Worm (Caenorhabditis elegans): ENCODE data around the gene yif-1.

The yif-1 gene

DNA sequence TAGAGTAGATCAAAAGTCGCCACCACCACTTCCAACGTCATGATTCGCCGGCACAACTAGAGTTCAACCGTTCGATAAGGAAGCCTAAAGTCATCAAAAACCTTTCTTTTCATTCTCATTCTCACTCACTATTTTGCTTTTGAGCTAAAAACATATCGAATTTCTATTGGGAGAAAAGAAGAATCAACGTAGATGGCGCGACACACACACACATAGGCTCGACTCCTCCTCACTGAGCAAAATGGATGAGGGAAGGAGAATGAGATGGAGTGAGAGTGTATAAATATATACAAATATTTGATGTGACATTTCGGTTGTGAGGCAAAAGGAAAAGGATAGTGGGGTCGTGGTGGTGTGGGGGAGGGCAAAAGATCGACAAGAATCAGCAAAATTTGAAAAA, 10.0 kb downstream of the yif-1 start:
- TF ChIP-seq jun-1 (tag; optimal IDR thresholded peaks at IDR 0.05) (no peak), mep-1 (tag; optimal IDR thresholded peaks at IDR 0.05) (peak; percentile 9), lin-14 (GFP tag; optimal IDR thresholded peaks at IDR 0.05) (peak; percentile 9), nhr-85 (tag) (peak; percentile 16)

DNA sequence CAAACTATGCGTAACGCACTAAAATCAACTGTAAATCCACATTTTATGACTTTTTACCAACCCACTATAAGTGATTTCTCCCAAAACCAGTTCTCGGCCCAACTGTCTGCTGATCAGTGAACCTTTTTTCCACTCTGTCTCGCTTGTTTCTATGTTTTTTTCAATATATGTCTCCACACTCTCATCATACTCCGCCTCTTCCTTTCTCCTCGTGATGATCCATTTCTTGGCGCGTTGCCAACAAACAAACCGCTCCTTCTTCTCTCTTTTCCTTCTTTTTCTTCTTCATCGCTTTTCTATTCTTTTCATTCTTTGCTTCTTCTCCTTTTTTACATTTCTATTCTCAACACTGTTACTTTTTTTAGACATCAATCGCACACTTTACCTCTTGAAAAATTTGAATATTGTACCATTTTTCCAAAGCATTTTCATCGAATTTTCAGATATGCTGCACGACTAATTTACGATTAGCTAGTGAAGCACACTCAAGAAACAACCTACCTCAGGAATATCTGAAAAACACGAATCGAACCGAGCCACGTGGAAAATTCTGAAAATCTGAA, 11.4 kb downstream of the yif-1 start, which contains the start of gene T06E8.8:
Gene T06E8.8 (plus strand): TSS at position 513 of the 563 bp plus-strand sequence.
- TF ChIP-seq unc-130 (tag; optimal IDR thresholded peaks at IDR 0.05) (peak; percentile 41), nhr-20 (tag; optimal IDR thresholded peaks at IDR 0.05) (peak; percentile 91), mep-1 (tag; optimal IDR thresholded peaks at IDR 0.05) (peak; percentile 62), tlp-1 (tag; optimal IDR thresholded peaks at IDR 0.05) (no peak), snu-23 (GFP tag; optimal IDR thresholded peaks at IDR 0.05) (peak; percentile 87), blmp-1 (tag; optimal IDR thresholded peaks at IDR 0.05) (peak; percentile 97), rnt-1 (tag; optimal IDR thresholded peaks at IDR 0.05) (peak; percentile 60), nhr-19 (GFP tag; conservative IDR thresholded peaks at IDR 0.05) (peak; percentile 81), grh-1 (GFP tag; IDR thresholded peaks at IDR 0.05) (peak; percentile 93), nhr-85 (tag) (peak; percentile 99), nhr-71 (tag; optimal IDR thresholded peaks at IDR 0.05) (peak; percentile 88), ama-1 (optimal IDR thresholded peaks at IDR 0.05) (peak; percentile 58), ets-5 (GFP tag; IDR thresholded peaks at IDR 0.05) (no peak), lin-14 (GFP tag; optimal IDR thresholded peaks at IDR 0.05) (peak; percentile 89), tbx-2 (tag; optimal IDR thresholded peaks at IDR 0.05) (peak; percentile 82), nhr-47 (tag; optimal IDR thresholded peaks at IDR 0.05) (peak; percentile 73), skn-1 (tag; optimal IDR thresholded peaks at IDR 0.05) (peak; percentile 65), C04F5.9 (tag; optimal IDR thresholded peaks at IDR 0.05) (no peak), dpl-1 (GFP tag; optimal IDR thresholded peaks at IDR 0.05) (peak; percentile 4 to 54 (median 23)), nhr-11 (tag; optimal IDR thresholded peaks at IDR 0.05) (peak; percentile 20), snpc-4 (tag; optimal IDR thresholded peaks at IDR 0.05) (peak; percentile 26), lin-13 (GFP tag; optimal IDR thresholded peaks at IDR 0.05) (peak; percentile 37), xbp-1 (tag; optimal IDR thresholded peaks at IDR 0.05) (peak; percentile 64), elt-3 (tag; optimal IDR thresholded peaks at IDR 0.05) (peak in 2 of 6 experiments; percentile 76 to 93), jun-1 (tag; optimal IDR thresholded peaks at IDR 0.05) (no peak), sox-4 (tag; optimal IDR thresholded peaks at IDR 0.05) (peak; percentile 25), swsn-7 (tag; optimal IDR thresholded peaks at IDR 0.05) (peak; percentile 65), fkh-8 (tag; optimal IDR thresholded peaks at IDR 0.05) (no peak), alr-1 (tag; optimal IDR thresholded peaks at IDR 0.05; ENCODE audit: borderline replicate concordance) (no peak), lin-15B (tag; optimal IDR thresholded peaks at IDR 0.05) (no peak), lin-35 (GFP tag; optimal IDR thresholded peaks at IDR 0.05) (peak; percentile 46 to 71), efl-1 (optimal IDR thresholded peaks at IDR 0.05) (peak; percentile 41 to 49), efl-1 (GFP tag; optimal IDR thresholded peaks at IDR 0.05 in 1 of 2) (peak in 1 of 2 experiments; percentile 94), ztf-4 (tag; optimal IDR thresholded peaks at IDR 0.05) (peak; percentile 28), mdl-1 (tag; optimal IDR thresholded peaks at IDR 0.05) (peak in 1 of 2 experiments; percentile 80), fkh-10 (GFP tag; optimal IDR thresholded peaks at IDR 0.05) (no peak), mab-9 (GFP tag; IDR thresholded peaks at IDR 0.05) (no peak), nhr-77 (tag; optimal IDR thresholded peaks at IDR 0.05) (peak; percentile 49), lin-39 (tag; optimal IDR thresholded peaks at IDR 0.05) (no peak), C16A3.4 (tag; optimal IDR thresholded peaks at IDR 0.05) (peak; percentile 49), lsy-2 (tag; optimal IDR thresholded peaks at IDR 0.05) (peak; percentile 78 to 94), unc-86 (tag; optimal IDR thresholded peaks at IDR 0.05) (no peak), ceh-82 (tag; optimal IDR thresholded peaks at IDR 0.05) (peak in 2 of 3 experiments; percentile 35 to 64), irx-1 (tag; optimal IDR thresholded peaks at IDR 0.05) (peak; percentile 21), hlh-17 (GFP tag; optimal IDR thresholded peaks at IDR 0.05; ENCODE audit: borderline replicate concordance) (no peak), nhr-90 (tag; optimal IDR thresholded peaks at IDR 0.05; ENCODE audit: poor library complexity) (peak; percentile 82)

Measured in whole organism, L1 larva.